Fruit fly (Drosophila melanogaster) whole organism, embryonic: ENCODE results near the gene Gorab.

Experiments
- ATbp ChIP-seq: fragments of 200-800 bp; sonication (Bioruptor generic); optimal IDR thresholded peaks from 2 replicates; lab custom pipeline; 2017; ENCODE audit warnings: missing biosample characterization, mild to moderate bottlenecking, missing genetic modification characterization, missing genetic modification reagents
- Abd-B ChIP-seq: fragments of 200-800 bp; sonication (Bioruptor generic); optimal IDR thresholded peaks from 2 replicates; lab custom pipeline; 2018; ENCODE audit warnings: missing biosample characterization, mild to moderate bottlenecking, missing genetic modification characterization, moderate library complexity
- Bgb ChIP-seq: fragments of 200-800 bp; sonication (Bioruptor generic); IDR thresholded peaks from 2 replicates; pipeline ENCODE4 v1.3.6; 2022; ENCODE audit warnings: missing biosample characterization, missing genetic modification characterization; ENCODE audit not compliant: partially characterized antibody
- CG10267 ChIP-seq: fragments of 200-800 bp; sonication (Bioruptor generic); optimal IDR thresholded peaks from 2 replicates; lab custom pipeline; 2018; ENCODE audit warnings: missing biosample characterization, mild to moderate bottlenecking, missing genetic modification characterization, moderate library complexity
- CG11247 ChIP-seq: fragments of 200-800 bp; sonication (Bioruptor generic); IDR thresholded peaks from 2 replicates; pipeline ENCODE4 v1.3.6; 2022; ENCODE audit warnings: missing biosample characterization, missing genetic modification characterization
- CG11398 ChIP-seq: fragments of 200-800 bp; sonication (Bioruptor generic); optimal IDR thresholded peaks from 2 replicates; lab custom pipeline; 2016; ENCODE audit warnings: missing biosample characterization, missing genetic modification characterization
- CG11504 ChIP-seq: fragments of 200-800 bp; sonication (Bioruptor generic); optimal IDR thresholded peaks from 3 replicates; lab custom pipeline; 2019; ENCODE audit warnings: missing biosample characterization, mild to moderate bottlenecking, missing genetic modification characterization, moderate library complexity
- CG12391 ChIP-seq: fragments of 200-800 bp; sonication (Bioruptor generic); optimal IDR thresholded peaks from 3 replicates; lab custom pipeline; 2018; ENCODE audit warnings: missing biosample characterization, mild to moderate bottlenecking, missing genetic modification characterization, moderate library complexity
- CG12769 ChIP-seq: fragments of 200-800 bp; sonication (Bioruptor generic); optimal IDR thresholded peaks from 2 replicates; lab custom pipeline; 2019; ENCODE audit warnings: missing biosample characterization, mild to moderate bottlenecking, missing genetic modification characterization, moderate library complexity
- CG13287 ChIP-seq: fragments of 200-800 bp; sonication (Bioruptor generic); IDR thresholded peaks from 2 replicates; pipeline ENCODE4 v1.3.6; 2022; ENCODE audit warnings: missing biosample characterization, missing genetic modification characterization; ENCODE audit not compliant: partially characterized antibody
- CG14710 ChIP-seq: fragments of 200-800 bp; sonication (Bioruptor generic); optimal IDR thresholded peaks from 3 replicates; lab custom pipeline; 2019; ENCODE audit warnings: missing biosample characterization, mild to moderate bottlenecking, missing genetic modification characterization, moderate library complexity
- CG1603 ChIP-seq: fragments of 200-800 bp; sonication (Bioruptor generic); optimal IDR thresholded peaks from 2 replicates; lab custom pipeline; 2019; ENCODE audit warnings: missing biosample characterization, mild to moderate bottlenecking, missing genetic modification characterization, moderate library complexity
- CG17361 ChIP-seq: fragments of 200-800 bp; sonication (Bioruptor generic); IDR thresholded peaks from 3 replicates; pipeline ENCODE4 v1.3.6; 2022; ENCODE audit warnings: missing biosample characterization, missing genetic modification characterization
- CG17829 ChIP-seq: fragments of 200-800 bp; optimal IDR thresholded peaks from 2 replicates; lab custom pipeline; 2019; ENCODE audit warnings: missing biosample characterization, mild to moderate bottlenecking, missing genetic modification characterization, moderate library complexity
- CG2199 ChIP-seq: fragments of 200-800 bp; sonication (Bioruptor generic); IDR thresholded peaks from 3 replicates; pipeline ENCODE4 v1.3.6; 2022; ENCODE audit warnings: missing biosample characterization, missing genetic modification characterization
- CG2712 ChIP-seq: fragments of 200-800 bp; optimal IDR thresholded peaks from 3 replicates; lab custom pipeline; 2019; ENCODE audit warnings: missing biosample characterization, mild to moderate bottlenecking, missing genetic modification characterization, moderate library complexity
- CG30020 ChIP-seq: fragments of 200-800 bp; optimal IDR thresholded peaks from 2 replicates; lab custom pipeline; 2019; ENCODE audit warnings: missing biosample characterization, mild to moderate bottlenecking, missing genetic modification characterization, moderate library complexity
- CG33213 ChIP-seq: fragments of 200-800 bp; sonication (Bioruptor generic); optimal IDR thresholded peaks from 3 replicates; lab custom pipeline; 2016; ENCODE audit warnings: missing biosample characterization, missing genetic modification characterization
- CG3847 ChIP-seq: fragments of 200-800 bp; sonication (Bioruptor generic); IDR thresholded peaks from 2 replicates; pipeline ENCODE4 v1.3.6; 2022; ENCODE audit warnings: missing biosample characterization, missing genetic modification characterization
- CG4617 ChIP-seq: fragments of 200-800 bp; sonication (Bioruptor generic); optimal IDR thresholded peaks from 3 replicates; lab custom pipeline; 2016; ENCODE audit warnings: missing biosample characterization, missing genetic modification characterization, borderline replicate concordance
- CG4820 ChIP-seq: fragments of 200-800 bp; sonication (Bioruptor generic); optimal IDR thresholded peaks from 3 replicates; lab custom pipeline; 2016; ENCODE audit warnings: missing biosample characterization, missing genetic modification characterization
- CG5245 ChIP-seq: fragments of 200-800 bp; sonication (Bioruptor generic); optimal IDR thresholded peaks from 3 replicates; lab custom pipeline; 2016; ENCODE audit warnings: missing biosample characterization, missing genetic modification characterization
- CG8290 ChIP-seq, 3 experiments: fragments of 200-800 bp; sonication (Bioruptor generic); optimal IDR thresholded peaks; 2 replicates each; lab custom pipeline; 2016 to 2019; ENCODE audit warnings: missing biosample characterization in 3 of 3, missing genetic modification characterization in 3 of 3, mild to moderate bottlenecking in 2 of 3, moderate library complexity in 1 of 3
- CG8924 ChIP-seq: fragments of 200-800 bp; optimal IDR thresholded peaks from 3 replicates; lab custom pipeline; 2019; ENCODE audit warnings: missing biosample characterization, mild to moderate bottlenecking, missing genetic modification characterization, moderate library complexity
- CTCF ChIP-seq: fragments of 200-800 bp; sonication (Bioruptor generic); optimal IDR thresholded peaks from 2 replicates; lab custom pipeline; 2017; ENCODE audit warnings: missing biosample characterization, mild to moderate bottlenecking, missing genetic modification characterization, moderate library complexity
- D19A ChIP-seq: fragments of 200-800 bp; optimal IDR thresholded peaks from 3 replicates; lab custom pipeline; 2019; ENCODE audit warnings: missing biosample characterization, mild to moderate bottlenecking, missing genetic modification characterization, moderate library complexity
- Dek ChIP-seq: fragments of 200-800 bp; sonication (Bioruptor generic); optimal IDR thresholded peaks from 3 replicates; lab custom pipeline; 2019; ENCODE audit warnings: missing biosample characterization, mild to moderate bottlenecking, missing genetic modification characterization, moderate library complexity
- Dp ChIP-seq: fragments of 200-800 bp; sonication (Bioruptor generic); optimal IDR thresholded peaks from 2 replicates; lab custom pipeline; 2018; ENCODE audit warnings: missing biosample characterization, mild to moderate bottlenecking, missing genetic modification characterization, moderate library complexity
- Dref ChIP-seq: fragments of 200-800 bp; sonication (Bioruptor generic); IDR thresholded peaks from 2 replicates; pipeline ENCODE4 v1.3.6; 2022; ENCODE audit warnings: missing biosample characterization, missing genetic modification characterization
- E2f2 ChIP-seq: fragments of 200-800 bp; sonication (Bioruptor generic); IDR thresholded peaks from 2 replicates; pipeline ENCODE4 v1.3.6; 2022; ENCODE audit warnings: missing biosample characterization, missing genetic modification characterization
- GATAe ChIP-seq: fragments of 200-800 bp; sonication (Bioruptor generic); conservative IDR thresholded peaks from 2 replicates; pipeline ENCODE4 v1.3.6; 2022; ENCODE audit warnings: missing biosample characterization, missing genetic modification characterization
- HmgZ ChIP-seq: fragments of 200-800 bp; sonication (Bioruptor generic); optimal IDR thresholded peaks from 2 replicates; lab custom pipeline; 2018; ENCODE audit warnings: missing biosample characterization, mild to moderate bottlenecking, missing genetic modification characterization
- MESR4 ChIP-seq: fragments of 200-800 bp; sonication (Bioruptor generic); optimal IDR thresholded peaks from 2 replicates; lab custom pipeline; 2018; ENCODE audit warnings: missing biosample characterization, mild to moderate bottlenecking, missing genetic modification characterization, moderate library complexity
- Mes4 ChIP-seq: fragments of 200-800 bp; sonication (Bioruptor generic); optimal IDR thresholded peaks from 2 replicates; lab custom pipeline; 2016; ENCODE audit warnings: missing biosample characterization, missing genetic modification characterization
- Myb ChIP-seq: fragments of 200-800 bp; sonication (Bioruptor generic); optimal IDR thresholded peaks from 2 replicates; lab custom pipeline; 2016; ENCODE audit warnings: missing biosample characterization, missing genetic modification characterization
- Neu2 ChIP-seq: fragments of 200-800 bp; sonication (Bioruptor generic); optimal IDR thresholded peaks from 3 replicates; lab custom pipeline; 2016; ENCODE audit warnings: missing biosample characterization, missing genetic modification characterization, borderline replicate concordance
- Nf-YC ChIP-seq: fragments of 200-800 bp; optimal IDR thresholded peaks from 3 replicates; lab custom pipeline; 2019; ENCODE audit warnings: missing biosample characterization, mild to moderate bottlenecking, missing genetic modification characterization, moderate library complexity
- Six4 ChIP-seq: fragments of 200-800 bp; sonication (Bioruptor generic); optimal IDR thresholded peaks from 2 replicates; lab custom pipeline; 2016; ENCODE audit warnings: missing biosample characterization, missing genetic modification characterization
- Sry-δ ChIP-seq: fragments of 200-800 bp; sonication (Bioruptor generic); optimal IDR thresholded peaks from 2 replicates; lab custom pipeline; 2016; ENCODE audit warnings: missing biosample characterization, missing genetic modification characterization
- ac ChIP-seq: fragments of 200-800 bp; sonication (Bioruptor generic); optimal IDR thresholded peaks from 3 replicates; lab custom pipeline; 2017; ENCODE audit warnings: missing biosample characterization, mild to moderate bottlenecking, missing genetic modification characterization
- ap ChIP-seq: fragments of 200-800 bp; sonication (Bioruptor generic); IDR thresholded peaks from 2 replicates; pipeline ENCODE4 v1.3.6; 2022; ENCODE audit warnings: missing biosample characterization, missing genetic modification characterization
- disco-r ChIP-seq: fragments of 200-800 bp; sonication (Bioruptor generic); optimal IDR thresholded peaks from 2 replicates; lab custom pipeline; 2016; ENCODE audit warnings: missing biosample characterization, missing genetic modification characterization
- gem ChIP-seq: fragments of 200-800 bp; sonication (Bioruptor generic); optimal IDR thresholded peaks from 2 replicates; lab custom pipeline; 2019; ENCODE audit warnings: missing biosample characterization, mild to moderate bottlenecking, missing genetic modification characterization, moderate library complexity
- nerfin-2 ChIP-seq: fragments of 200-800 bp; sonication (Bioruptor generic); IDR thresholded peaks from 2 replicates; pipeline ENCODE4 v1.3.6; 2022; ENCODE audit warnings: missing biosample characterization, missing genetic modification characterization; ENCODE audit not compliant: partially characterized antibody
- phol ChIP-seq: fragments of 200-800 bp; sonication (Bioruptor generic); optimal IDR thresholded peaks from 3 replicates; lab custom pipeline; 2018; ENCODE audit warnings: missing biosample characterization, mild to moderate bottlenecking, missing genetic modification characterization, moderate library complexity
- pzg ChIP-seq: fragments of 200-800 bp; sonication (Bioruptor generic); optimal IDR thresholded peaks from 3 replicates; lab custom pipeline; 2018; ENCODE audit warnings: missing biosample characterization, mild to moderate bottlenecking, missing genetic modification characterization, moderate library complexity
- sd ChIP-seq: fragments of 200-800 bp; sonication (Bioruptor generic); optimal IDR thresholded peaks from 3 replicates; lab custom pipeline; 2018; ENCODE audit warnings: missing biosample characterization, mild to moderate bottlenecking, missing genetic modification characterization, moderate library complexity
- sens ChIP-seq: fragments of 200-800 bp; sonication (Bioruptor generic); peaks from one replicate; lab custom pipeline; 2016; ENCODE audit warnings: missing biosample characterization, missing genetic modification characterization
- stwl ChIP-seq: fragments of 200-800 bp; sonication (Bioruptor generic); optimal IDR thresholded peaks from 3 replicates; lab custom pipeline; 2018; ENCODE audit warnings: missing biosample characterization, mild to moderate bottlenecking, missing genetic modification characterization, moderate library complexity
- trem ChIP-seq: fragments of 200-800 bp; optimal IDR thresholded peaks from 3 replicates; lab custom pipeline; 2019; ENCODE audit warnings: missing biosample characterization, mild to moderate bottlenecking, missing genetic modification characterization, moderate library complexity

The Gorab gene

DNA sequence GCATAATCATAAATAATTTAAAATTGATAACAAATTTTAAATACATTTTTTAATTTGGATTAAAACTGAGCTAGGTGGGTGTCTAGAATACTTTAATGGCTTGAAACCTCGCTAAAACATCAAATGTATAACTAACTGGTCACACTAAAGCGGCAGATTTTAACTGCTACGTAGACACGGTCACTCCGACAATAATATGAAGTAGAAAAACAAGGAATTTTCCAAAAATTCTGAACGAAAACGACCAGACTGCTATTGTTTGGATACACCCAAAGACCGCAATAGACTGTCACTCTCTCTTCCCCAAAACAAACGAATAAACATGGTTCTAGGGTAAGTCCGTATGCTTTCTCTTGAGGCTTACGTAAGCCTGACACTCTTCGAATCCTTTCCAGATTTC is 37.2 kb upstream of the Gorab start, which contains the start of gene QIL1 (continued):
- TF ChIP-seq nerfin-2 (no peak), CG5245 (GFP tag; lab: Kevin White, UChicago) (no peak), phol (tag; lab: Kevin White, UChicago) (peak; percentile 49), CG11504 (tag; lab: Kevin White, UChicago) (peak; percentile 35), CG12391 (peak; percentile 27), CTCF (peak; percentile 61), D19A (tag; lab: Kevin White, UChicago) (peak; percentile 8), E2f2 (GFP tag; lab: Robert Waterston, UW) (peak; percentile 64), CG14710 (tag; lab: Kevin White, UChicago) (peak; percentile 69), Bgb (peak; percentile 33; the same call in 1 of the 2 replicates), MESR4 (peak; percentile 94), Mes4 (GFP tag; lab: Kevin White, UChicago) (no peak), CG33213 (peak; percentile 26), CG4820 (no peak), Neu2 (GFP tag; lab: Kevin White, UChicago) (no peak), trem (tag; lab: Kevin White, UChicago) (peak; percentile 77), GATAe (GFP tag; lab: Robert Waterston, UW) (no peak), CG2199 (GFP tag; lab: Robert Waterston, UW) (peak; percentile 53; the same call in 1 of the 3 replicates), CG3847 (GFP tag; lab: Robert Waterston, UW) (peak; percentile 63), Abd-B (GFP tag; lab: Kevin White, UChicago) (peak; percentile 78), CG2712 (tag; lab: Kevin White, UChicago) (peak; percentile 40), CG11247 (GFP tag; lab: Robert Waterston, UW) (no peak), CG8924 (tag; lab: Kevin White, UChicago) (peak; percentile 28), Six4 (no peak), Dek (tag; lab: Kevin White, UChicago) (peak; percentile 46), sd (tag; lab: Kevin White, UChicago) (peak; percentile 52), gem (tag; lab: Kevin White, UChicago) (peak; percentile 16), disco-r (no peak), CG8290 (GFP tag; optimal IDR thresholded peaks at IDR 0.05; lab: Kevin White, UChicago) (peak; percentile 44), CG8290 (tag; optimal IDR thresholded peaks at IDR 0.05; lab: Kevin White, UChicago) (peak in 1 of 2 experiments; percentile 33), Nf-YC (tag; lab: Kevin White, UChicago) (peak; percentile 14), CG1603 (tag; lab: Kevin White, UChicago) (peak; percentile 66), ATbp (GFP tag; lab: Kevin White, UChicago) (no peak), CG4617 (GFP tag; lab: Kevin White, UChicago) (peak; percentile 90), HmgZ (tag; lab: Kevin White, UChicago) (peak; percentile 66), CG11398 (GFP tag; lab: Kevin White, UChicago) (no peak), Dref (GFP tag; lab: Robert Waterston, UW) (peak; percentile 44; the same call in 1 of the 2 replicates), pzg (GFP tag; lab: Kevin White, UChicago) (peak; percentile 90), CG13287 (peak; percentile 37; the same call in 1 of the 2 replicates), Sry-δ (GFP tag; lab: Kevin White, UChicago) (peak; percentile 31), CG17829 (tag; lab: Kevin White, UChicago) (peak; percentile 30), Dp (GFP tag; lab: Kevin White, UChicago) (peak; percentile 62), CG12769 (peak; percentile 9), stwl (tag; lab: Kevin White, UChicago) (peak; percentile 85), ap (no peak), Myb (GFP tag; lab: Kevin White, UChicago) (peak; percentile 26), sens (peak; percentile 67), CG30020 (peak; percentile 64), ac (GFP tag; lab: Kevin White, UChicago) (no peak), CG10267 (peak; percentile 54), CG17361 (0 out of 3 replicates have a peak, but pooled peaks have one; percentile 33)
